Fruit fly (Drosophila melanogaster): Measurements from ENCODE around the gene Fer2LCH.
A peak's percentile ranks its signal among the peaks of the same experiment; 100 is the strongest.

The Fer2LCH gene

DNA sequence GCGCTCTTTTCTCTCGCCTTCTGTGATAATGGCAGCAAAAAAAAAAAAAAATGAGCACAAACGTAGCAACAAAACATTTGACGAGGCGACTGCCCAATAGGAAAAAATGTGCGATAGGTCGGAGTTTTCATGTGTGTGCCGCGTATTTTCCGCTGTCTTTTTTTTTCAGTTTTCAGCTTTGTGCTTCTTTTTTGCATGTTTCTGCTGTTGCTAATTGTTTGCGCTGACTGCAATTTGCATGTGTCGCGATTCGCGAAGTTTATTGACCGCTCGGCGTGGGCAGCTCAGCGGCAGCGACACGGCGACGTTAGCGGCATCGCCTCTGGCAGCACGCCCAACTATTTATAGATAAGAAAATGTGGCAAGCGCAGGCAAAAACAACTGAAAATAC, 49.0 kb upstream of the Fer2LCH start (continued):
- TF ChIP-seq CG9139 (GFP tag; optimal IDR thresholded peaks at IDR 0.05) (no peak), dsx (GFP tag; optimal IDR thresholded peaks at IDR 0.05; ENCODE audit: poor library complexity, severe bottlenecking) (no peak), Eip75B (GFP tag; optimal IDR thresholded peaks at IDR 0.05) (no peak), Eip93F (GFP tag; optimal IDR thresholded peaks at IDR 0.05) (no peak), net (GFP tag; optimal IDR thresholded peaks at IDR 0.05) (peak; percentile 1), salr (GFP tag; optimal IDR thresholded peaks at IDR 0.05) (no peak), fkh (GFP tag; optimal IDR thresholded peaks at IDR 0.05) (no peak), lz (GFP tag; optimal IDR thresholded peaks at IDR 0.05) (no peak), OdsH (GFP tag; optimal IDR thresholded peaks at IDR 0.05) (no peak), dac (GFP tag; optimal IDR thresholded peaks at IDR 0.05) (peak; percentile 1), Sox102F (GFP tag; optimal IDR thresholded peaks at IDR 0.05) (no peak), Lpt (GFP tag; optimal IDR thresholded peaks at IDR 0.05) (peak; percentile 0), CG7368 (GFP tag; optimal IDR thresholded peaks at IDR 0.05) (no peak), CG8119 (GFP tag; IDR thresholded peaks at IDR 0.05) (peak; percentile 79), spab (GFP tag; optimal IDR thresholded peaks at IDR 0.05) (no peak)

DNA sequence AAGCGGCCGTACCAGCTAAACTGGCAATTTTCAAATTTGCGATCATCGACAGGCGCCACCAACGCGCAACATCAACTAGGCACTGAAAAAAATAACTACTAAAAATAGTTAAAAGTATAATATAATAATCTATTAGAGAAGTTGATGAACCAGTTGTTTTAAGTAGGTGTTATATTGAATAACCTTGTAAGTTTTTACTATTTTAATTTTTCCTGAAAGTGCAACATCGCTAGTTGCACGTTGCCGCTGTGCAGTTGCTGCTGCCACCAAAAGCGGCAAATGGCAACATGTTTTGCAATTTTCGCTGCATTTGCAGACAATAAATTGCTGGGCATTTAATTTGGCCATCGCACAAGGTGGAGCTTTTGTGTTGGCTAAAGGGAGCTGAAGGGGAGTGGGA, 44.6 kb upstream of the Fer2LCH start:
- TF ChIP-seq Eip78C (GFP tag) (no peak), CG3032 (tag; optimal IDR thresholded peaks at IDR 0.05) (no peak), CG8319 (GFP tag; optimal IDR thresholded peaks at IDR 0.05) (no peak), Hr4 (GFP tag; optimal IDR thresholded peaks at IDR 0.05) (peak; percentile 76), spab (GFP tag; optimal IDR thresholded peaks at IDR 0.05) (no peak), eg (GFP tag; IDR thresholded peaks at IDR 0.05) (peak; percentile 89), CG10631 (GFP tag; optimal IDR thresholded peaks at IDR 0.05) (no peak), Met (GFP tag; optimal IDR thresholded peaks at IDR 0.05) (no peak), cyc (GFP tag; optimal IDR thresholded peaks at IDR 0.05) (no peak), CG6163 (GFP tag; IDR thresholded peaks at IDR 0.05) (peak; percentile 62), Hr39 (GFP tag; optimal IDR thresholded peaks at IDR 0.05) (no peak), CG32006 (GFP tag; optimal IDR thresholded peaks at IDR 0.05) (peak; percentile 72), pdm3 (GFP tag; optimal IDR thresholded peaks at IDR 0.05) (peak; percentile 17), ss (GFP tag; optimal IDR thresholded peaks at IDR 0.05) (no peak), CG3919 (GFP tag; optimal IDR thresholded peaks at IDR 0.05) (no peak), Eip93F (GFP tag; optimal IDR thresholded peaks at IDR 0.05) (no peak), acj6 (GFP tag; optimal IDR thresholded peaks at IDR 0.05) (no peak), Sox14 (GFP tag; optimal IDR thresholded peaks at IDR 0.05) (no peak), Sox15 (GFP tag; optimal IDR thresholded peaks at IDR 0.05) (no peak), CG6808 (GFP tag; optimal IDR thresholded peaks at IDR 0.05) (no peak), svp (GFP tag) (no peak), dsx (GFP tag; optimal IDR thresholded peaks at IDR 0.05; ENCODE audit: poor library complexity, severe bottlenecking) (no peak), Blimp-1 (GFP tag; optimal IDR thresholded peaks at IDR 0.05) (no peak), Eip75B (GFP tag; optimal IDR thresholded peaks at IDR 0.05) (no peak), achi (GFP tag; optimal IDR thresholded peaks at IDR 0.05) (no peak), Ets96B (tag; optimal IDR thresholded peaks at IDR 0.05) (no peak), fd85E (GFP tag; optimal IDR thresholded peaks at IDR 0.05) (no peak), CG34406 (GFP tag; optimal IDR thresholded peaks at IDR 0.05) (no peak), fd59A (GFP tag; optimal IDR thresholded peaks at IDR 0.05) (no peak), CG6854 (GFP tag; optimal IDR thresholded peaks at IDR 0.05) (no peak), CG1621 (tag; optimal IDR thresholded peaks at IDR 0.05) (no peak), salr (GFP tag; optimal IDR thresholded peaks at IDR 0.05) (peak in 1 of 2 experiments; percentile 2), Ets21C (GFP tag; optimal IDR thresholded peaks at IDR 0.05) (no peak), topi (GFP tag; optimal IDR thresholded peaks at IDR 0.05) (no peak), Gug (GFP tag; IDR thresholded peaks at IDR 0.05) (0 out of 2 replicates have a peak, but pooled peaks have one; percentile 11), CG6276 (GFP tag; optimal IDR thresholded peaks at IDR 0.05) (peak; percentile 74), vri (GFP tag; optimal IDR thresholded peaks at IDR 0.05) (no peak), CG4318 (GFP tag; optimal IDR thresholded peaks at IDR 0.05) (peak; percentile 56), dac (GFP tag; optimal IDR thresholded peaks at IDR 0.05) (peak; percentile 7), fkh (GFP tag; optimal IDR thresholded peaks at IDR 0.05) (no peak), OdsH (GFP tag; optimal IDR thresholded peaks at IDR 0.05) (peak; percentile 19), net (GFP tag; optimal IDR thresholded peaks at IDR 0.05) (peak; percentile 43), CG8632 (GFP tag; optimal IDR thresholded peaks at IDR 0.05) (no peak), Lpt (GFP tag; optimal IDR thresholded peaks at IDR 0.05) (no peak), Smox (GFP tag; optimal IDR thresholded peaks at IDR 0.05) (no peak)

Measured in whole organism, prepupa.